Worm (Caenorhabditis elegans): ENCODE measurements around the gene spig-7.

Gene spig-7

DNA sequence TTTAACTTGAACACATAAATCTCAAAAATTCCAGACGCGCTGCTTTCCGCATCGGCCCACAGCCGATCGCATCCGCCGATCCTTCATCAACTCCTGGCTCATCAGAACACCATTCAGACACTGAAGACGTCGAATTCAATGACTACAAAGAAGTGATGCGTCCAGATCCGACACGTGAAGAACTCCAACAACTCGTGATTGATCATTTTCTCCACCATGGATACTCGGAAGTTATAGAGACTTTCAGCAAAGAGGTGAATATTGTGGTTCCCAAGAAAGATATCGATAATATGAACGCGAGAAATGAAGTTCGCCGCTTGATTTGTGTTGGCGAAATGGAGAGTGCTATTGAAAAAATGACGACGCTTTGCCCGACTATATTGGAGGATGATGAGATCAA, 25.7 kb upstream of the spig-7 start:
- TF ChIP-seq F57A8.1 (GFP tag; optimal IDR thresholded peaks at IDR 0.05) (no peak), fkh-3 (tag; optimal IDR thresholded peaks at IDR 0.05) (no peak), zfh-2 (GFP tag; conservative IDR thresholded peaks at IDR 0.05) (no peak), sptf-2 (GFP tag; optimal IDR thresholded peaks at IDR 0.05) (no peak), lag-1 (GFP tag; IDR thresholded peaks at IDR 0.05) (no peak), pha-4 (tag; optimal IDR thresholded peaks at IDR 0.05) (no peak), hsf-1 (GFP tag; IDR thresholded peaks at IDR 0.05) (no peak), B0261.1 (tag; optimal IDR thresholded peaks at IDR 0.05) (no peak), let-526 (GFP tag; IDR thresholded peaks at IDR 0.05) (no peak), ztf-26 (tag; optimal IDR thresholded peaks at IDR 0.05) (no peak), F49E8.2 (tag; optimal IDR thresholded peaks at IDR 0.05; ENCODE audit: insufficient read depth) (no peak), nfyb-1 (GFP tag; IDR thresholded peaks at IDR 0.05) (no peak), madf-8 (GFP tag; conservative IDR thresholded peaks at IDR 0.05) (no peak), F37B4.10 (GFP tag; IDR thresholded peaks at IDR 0.05) (no peak), pbrm-1 (GFP tag; IDR thresholded peaks at IDR 0.05) (no peak), F23B12.7 (tag; optimal IDR thresholded peaks at IDR 0.05; ENCODE audit: insufficient read depth) (no peak), snpc-1.3 (tag; optimal IDR thresholded peaks at IDR 0.05; ENCODE audit: insufficient read depth) (no peak)

DNA sequence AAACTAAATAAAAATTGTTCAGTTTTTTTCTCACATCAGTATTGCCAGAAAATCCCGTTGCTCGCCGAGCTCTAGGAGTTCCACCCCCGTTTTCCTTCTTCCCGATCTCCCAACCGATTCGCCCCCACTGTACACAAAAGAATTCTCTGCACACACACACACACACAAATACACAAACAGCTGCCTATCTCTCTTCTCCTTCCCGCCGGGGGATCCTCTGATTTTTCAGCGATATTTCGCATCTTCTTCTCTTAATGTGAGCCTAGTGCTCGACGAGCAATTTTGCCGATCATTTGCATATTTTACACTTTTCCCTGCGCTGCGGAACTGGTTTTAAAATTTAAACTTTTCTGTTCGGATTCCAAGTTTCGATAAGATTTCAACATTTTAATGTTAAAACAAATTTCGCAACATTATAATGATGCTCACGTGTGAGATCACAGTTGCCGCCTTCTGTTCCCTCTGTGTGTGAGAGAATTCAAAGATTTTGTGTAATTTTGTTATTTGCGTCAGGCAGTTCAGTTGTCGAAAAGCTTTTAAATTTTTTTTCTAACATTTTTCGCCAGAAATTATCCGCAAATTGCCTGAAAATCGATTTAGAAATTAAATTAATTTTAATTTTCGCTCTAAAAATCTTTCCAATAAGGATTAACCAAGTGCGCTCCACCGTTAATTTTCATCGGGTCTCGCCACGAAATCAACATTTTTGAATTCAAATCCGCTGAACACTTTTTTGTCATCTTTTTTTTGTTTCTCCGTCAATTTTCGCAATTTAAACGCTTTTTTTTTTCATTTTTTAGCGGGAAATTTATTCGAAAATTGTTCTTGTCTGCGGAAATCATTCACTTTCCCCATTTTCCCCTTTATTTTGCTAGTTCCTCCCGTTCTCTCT, 23.2 kb upstream of the spig-7 start:
- TF ChIP-seq tlf-1 (GFP tag; optimal IDR thresholded peaks at IDR 0.05) (peak; percentile 11), lin-40 (tag; optimal IDR thresholded peaks at IDR 0.05) (peak; percentile 67), hmg-1.2 (GFP tag; IDR thresholded peaks at IDR 0.05) (0 out of 2 replicates have a peak, but pooled peaks have one; percentile 11), madf-8 (GFP tag; conservative IDR thresholded peaks at IDR 0.05) (peak; percentile 70), C17E4.6 (GFP tag; IDR thresholded peaks at IDR 0.05) (no peak), pbrm-1 (GFP tag; IDR thresholded peaks at IDR 0.05) (peak; percentile 37; the same call in 1 of the 2 replicates), bed-1 (GFP tag; IDR thresholded peaks at IDR 0.05) (no peak), lsl-1 (GFP tag; optimal IDR thresholded peaks at IDR 0.05) (peak; percentile 67), tbp1 (GFP tag; optimal IDR thresholded peaks at IDR 0.05) (peak; percentile 49), xnd-1 (tag; optimal IDR thresholded peaks at IDR 0.05) (peak; percentile 30), attf-5 (GFP tag; optimal IDR thresholded peaks at IDR 0.05) (peak; percentile 70), madf-6 (GFP tag; IDR thresholded peaks at IDR 0.05) (peak; percentile 75), F10E7.11 (tag; optimal IDR thresholded peaks at IDR 0.05) (no peak), sea-2 (GFP tag; IDR thresholded peaks at IDR 0.05) (no peak), snpc-1.3 (tag; optimal IDR thresholded peaks at IDR 0.05; ENCODE audit: insufficient read depth) (peak; percentile 38), F23B12.7 (tag; optimal IDR thresholded peaks at IDR 0.05; ENCODE audit: insufficient read depth) (peak; percentile 29), ceh-91 (GFP tag; IDR thresholded peaks at IDR 0.05) (peak; percentile 76), ztf-25 (GFP tag; IDR thresholded peaks at IDR 0.05) (no peak), dpl-1 (GFP tag; optimal IDR thresholded peaks at IDR 0.05) (peak; percentile 64), F52B5.7 (tag; optimal IDR thresholded peaks at IDR 0.05) (no peak), aptf-3 (GFP tag; IDR thresholded peaks at IDR 0.05) (no peak), snpc-4 (GFP tag; optimal IDR thresholded peaks at IDR 0.05) (peak; percentile 38), snpc-4 (tag; optimal IDR thresholded peaks at IDR 0.05) (peak in 2 of 4 experiments; percentile 31 to 52), nfyb-1 (GFP tag; IDR thresholded peaks at IDR 0.05) (no peak), F33H1.4 (GFP tag; IDR thresholded peaks at IDR 0.05) (peak; percentile 95), mcd-1 (GFP tag; IDR thresholded peaks at IDR 0.05) (peak; percentile 93), efl-1 (GFP tag; optimal IDR thresholded peaks at IDR 0.05) (peak; percentile 73), Y53F4B.3 (GFP tag; IDR thresholded peaks at IDR 0.05) (no peak), ets-4 (GFP tag; optimal IDR thresholded peaks at IDR 0.05) (no peak), ama-1 (optimal IDR thresholded peaks at IDR 0.05) (no peak), ama-1 (GFP tag; optimal IDR thresholded peaks at IDR 0.05) (no peak), nhr-80 (tag; optimal IDR thresholded peaks at IDR 0.05) (peak; percentile 13), tbx-9 (tag; optimal IDR thresholded peaks at IDR 0.05; ENCODE audit: borderline replicate concordance) (no peak), lin-54 (GFP tag; optimal IDR thresholded peaks at IDR 0.05) (peak; percentile 92)

Measured in whole organism, young adult.